Worm (Caenorhabditis elegans) whole organism, L4 larva: ENCODE results near the gene str-232.

Source experiments
- F37D6.2 ChIP-seq: sonication (generic microtip); optimal IDR thresholded peaks from 2 replicates; lab custom pipeline; 2016; ENCODE audit warnings: mild to moderate bottlenecking, missing genetic modification characterization, missing compliant biosample characterization
- T20F7.1 ChIP-seq: fragments of 200-800 bp; sonication (Bioruptor generic); optimal IDR thresholded peaks from 2 replicates; lab custom pipeline; 2018; ENCODE audit warnings: mild to moderate bottlenecking, missing genetic modification characterization, missing compliant biosample characterization
- Y75B8A.6 ChIP-seq: fragments of 200-800 bp; sonication (Bioruptor generic); IDR thresholded peaks from 2 replicates; pipeline ENCODE4 v1.3.6; 2022; ENCODE audit warnings: missing genetic modification reagents, missing genetic modification characterization, missing compliant biosample characterization
- aha-1 ChIP-seq: fragments of 150-350 bp; peaks from one replicate; lab custom pipeline; 2014; ENCODE audit warnings: missing biosample characterization, missing genetic modification characterization
- aly-2 ChIP-seq: sonication (generic microtip); optimal IDR thresholded peaks from 2 replicates; lab custom pipeline; 2018; ENCODE audit warnings: missing biosample characterization, missing genetic modification characterization
- arid-1 ChIP-seq: fragments of 200-800 bp; sonication (Bioruptor generic); conservative IDR thresholded peaks from 2 replicates; pipeline ENCODE4 v1.3.6; 2022; ENCODE audit warnings: missing genetic modification reagents, missing genetic modification characterization, missing compliant biosample characterization
- ceh-28 ChIP-seq: fragments of 150-350 bp; optimal IDR thresholded peaks from 2 replicates; lab custom pipeline; 2014; ENCODE audit warnings: missing biosample characterization, missing genetic modification reagents, missing genetic modification characterization
- ceh-82 ChIP-seq: sonication (generic microtip); optimal IDR thresholded peaks from 2 replicates; lab custom pipeline; 2017; ENCODE audit warnings: missing biosample characterization, missing genetic modification characterization
- cey-2 ChIP-seq: sonication (generic microtip); optimal IDR thresholded peaks from 3 replicates; lab custom pipeline; 2017; ENCODE audit warnings: missing genetic modification characterization, mild to moderate bottlenecking, missing compliant biosample characterization, antibody characterized with exemption, borderline replicate concordance; ENCODE audit not compliant: insufficient read depth
- daf-19 ChIP-seq: fragments of 200-800 bp; sonication (Bioruptor generic); conservative IDR thresholded peaks from 2 replicates; pipeline ENCODE4 v1.3.6; 2022; ENCODE audit warnings: missing genetic modification characterization, missing compliant biosample characterization
- dmd-6 ChIP-seq: fragments of 200-800 bp; sonication (Bioruptor generic); IDR thresholded peaks from 2 replicates; pipeline ENCODE4 v1.3.6; 2022; ENCODE audit warnings: missing genetic modification reagents, missing genetic modification characterization, missing compliant biosample characterization
- dmd-8 ChIP-seq: fragments of 200-800 bp; sonication (Bioruptor generic); IDR thresholded peaks from 2 replicates; pipeline ENCODE4 v1.3.6; 2022; ENCODE audit warnings: missing genetic modification characterization, missing compliant biosample characterization
- dpl-1 ChIP-seq: fragments of 150-350 bp; optimal IDR thresholded peaks from 2 replicates; lab custom pipeline; 2014; ENCODE audit warnings: missing biosample characterization, missing genetic modification reagents, missing genetic modification characterization
- dve-1 ChIP-seq: sonication (generic microtip); optimal IDR thresholded peaks from 2 replicates; lab custom pipeline; 2017; ENCODE audit warnings: antibody characterized with exemption, mild to moderate bottlenecking, missing genetic modification characterization, missing compliant biosample characterization; ENCODE audit not compliant: insufficient read depth
- gei-8 ChIP-seq: fragments of 200-800 bp; sonication (Bioruptor generic); optimal IDR thresholded peaks from 2 replicates; lab custom pipeline; 2018; ENCODE audit warnings: mild to moderate bottlenecking, missing genetic modification characterization, missing compliant biosample characterization
- hlh-30 ChIP-seq: sonication (generic microtip); optimal IDR thresholded peaks from 2 replicates; lab custom pipeline; 2017; ENCODE audit warnings: antibody characterized with exemption, mild to moderate bottlenecking, missing genetic modification characterization, missing compliant biosample characterization; ENCODE audit not compliant: insufficient read depth
- lin-13 ChIP-seq: fragments of 150-350 bp; optimal IDR thresholded peaks from 2 replicates; lab custom pipeline; 2014; ENCODE audit warnings: missing biosample characterization, missing genetic modification reagents, missing genetic modification characterization
- lin-38 ChIP-seq: fragments of 200-800 bp; sonication (Bioruptor generic); IDR thresholded peaks from 2 replicates; pipeline ENCODE4 v1.3.6; 2022; ENCODE audit warnings: missing genetic modification reagents, missing genetic modification characterization, missing compliant biosample characterization
- lin-39 ChIP-seq: fragments of 150-350 bp; optimal IDR thresholded peaks from 2 replicates; lab custom pipeline; 2014; ENCODE audit warnings: missing biosample characterization, missing genetic modification reagents, missing genetic modification characterization
- lir-3 ChIP-seq: sonication (generic microtip); optimal IDR thresholded peaks from 2 replicates; lab custom pipeline; 2016; ENCODE audit warnings: mild to moderate bottlenecking, missing genetic modification characterization, missing compliant biosample characterization
- mdl-1 ChIP-seq, 2 experiments: fragments of 150-350 bp in 1 of 2; sonication (generic microtip) in 1 of 2; optimal IDR thresholded peaks; 2 replicates each; lab custom pipeline; 2014 to 2017; ENCODE audit warnings: missing biosample characterization in 2 of 2, missing genetic modification characterization in 2 of 2
- mes-2 ChIP-seq: sonication (generic microtip); optimal IDR thresholded peaks from 2 replicates; lab custom pipeline; 2016; ENCODE audit warnings: missing genotype, mild to moderate bottlenecking, missing genetic modification characterization, missing compliant biosample characterization; ENCODE audit not compliant: poor library complexity, severe bottlenecking
- mxl-3 ChIP-seq: fragments of 200-800 bp; sonication (Bioruptor generic); optimal IDR thresholded peaks from 2 replicates; lab custom pipeline; 2018; ENCODE audit warnings: mild to moderate bottlenecking, missing genetic modification characterization, missing compliant biosample characterization
- nhr-11 ChIP-seq: fragments of 150-350 bp; optimal IDR thresholded peaks from 2 replicates; lab custom pipeline; 2014; ENCODE audit warnings: missing biosample characterization, missing genetic modification characterization
- nhr-28 ChIP-seq: fragments of 150-350 bp; optimal IDR thresholded peaks from 2 replicates; lab custom pipeline; 2014; ENCODE audit warnings: missing biosample characterization, missing genetic modification characterization
- nhr-48 ChIP-seq: sonication (generic microtip); optimal IDR thresholded peaks from 2 replicates; lab custom pipeline; 2016; ENCODE audit warnings: mild to moderate bottlenecking, missing genetic modification characterization, missing compliant biosample characterization
- pha-4 ChIP-seq, 2 experiments: fragments of 150-350 bp in 1 of 2; fragments of 200-800 bp in 1 of 2; sonication (Bioruptor generic) in 1 of 2; IDR thresholded peaks in 1 of 2; optimal IDR thresholded peaks in 1 of 2; 2 replicates each; pipeline versions ENCODE4 v1.3.6 to Lab custom; 2014 to 2022; ENCODE audit warnings: missing genetic modification characterization in 2 of 2, missing genetic modification reagents in 2 of 2, missing biosample characterization in 1 of 2, missing compliant biosample characterization in 1 of 2
- rbr-2 ChIP-seq: sonication (generic microtip); optimal IDR thresholded peaks from 2 replicates; lab custom pipeline; 2016; ENCODE audit warnings: missing genotype, missing genetic modification characterization, missing compliant biosample characterization
- saeg-2 ChIP-seq: fragments of 200-800 bp; sonication (Bioruptor generic); IDR thresholded peaks from 2 replicates; pipeline ENCODE4 v1.3.6; 2022; ENCODE audit warnings: missing genetic modification reagents, missing genetic modification characterization, missing compliant biosample characterization
- snpc-1.2 ChIP-seq: fragments of 200-800 bp; sonication (Bioruptor generic); IDR thresholded peaks from 2 replicates; pipeline ENCODE4 v1.3.6; 2022; ENCODE audit warnings: missing genetic modification reagents, missing genetic modification characterization, missing compliant biosample characterization
- snpc-4 ChIP-seq: fragments of 150-350 bp; optimal IDR thresholded peaks from 2 replicates; lab custom pipeline; 2014; ENCODE audit warnings: missing biosample characterization, missing genetic modification characterization
- unc-39 ChIP-seq: sonication (generic microtip); optimal IDR thresholded peaks from 2 replicates; lab custom pipeline; 2017; ENCODE audit warnings: missing biosample characterization, missing genetic modification characterization
- vab-7 ChIP-seq: fragments of 200-800 bp; sonication (Bioruptor generic); IDR thresholded peaks from 2 replicates; pipeline ENCODE4 v1.3.6; 2022; ENCODE audit warnings: missing genetic modification reagents, missing genetic modification characterization, missing compliant biosample characterization
- zfp-3 ChIP-seq: fragments of 200-800 bp; sonication (Bioruptor generic); conservative IDR thresholded peaks from 2 replicates; pipeline ENCODE4 v1.3.6; 2022; ENCODE audit warnings: missing genetic modification reagents, missing genetic modification characterization, missing compliant biosample characterization
- ztf-11 ChIP-seq: fragments of 150-350 bp; optimal IDR thresholded peaks from 2 replicates; lab custom pipeline; 2014; ENCODE audit warnings: missing biosample characterization, missing genetic modification characterization

Gene str-232

ce11 chrV:16000433-16000832 is 15.1 kb downstream of the str-232 start, which contains the start of gene nhr-50 (continued):
- no peak for TF ChIP-seq snpc-4 (tag; lab: Kevin White, UChicago)
- TF ChIP-seq mdl-1 (tag; optimal IDR thresholded peaks at IDR 0.05; lab: Kevin White, UChicago) = peak; percentile 1 to 73
- no peak for TF ChIP-seq vab-7 (GFP tag; lab: Robert Waterston, UW)
- no peak for TF ChIP-seq gei-8 (GFP tag; lab: Kevin White, UChicago)
- TF ChIP-seq T20F7.1 (GFP tag; lab: Kevin White, UChicago) = no peak
- peak; percentile 67 for TF ChIP-seq nhr-28 (tag; lab: Kevin White, UChicago)
- TF ChIP-seq arid-1 (GFP tag; lab: Robert Waterston, UW) = 0 out of 2 replicates have a peak, but pooled peaks have one; percentile 8
- TF ChIP-seq ceh-82 = no peak
- no peak for TF ChIP-seq lir-3 (tag; lab: Kevin White, UChicago)
- TF ChIP-seq daf-19 (GFP tag; lab: Robert Waterston, UW) = 0 out of 2 replicates have a peak, but pooled peaks have one; percentile 51
- TF ChIP-seq dve-1 (tag; lab: Kevin White, UChicago) = peak; percentile 85
- no peak for TF ChIP-seq dmd-8 (GFP tag; lab: Robert Waterston, UW)
- no peak for TF ChIP-seq saeg-2 (GFP tag; lab: Robert Waterston, UW)
- no peak for TF ChIP-seq snpc-1.2 (GFP tag; lab: Robert Waterston, UW)
- TF ChIP-seq mxl-3 (GFP tag; lab: Kevin White, UChicago) = peak; percentile 14
- no peak for TF ChIP-seq pha-4 (GFP tag; IDR thresholded peaks at IDR 0.05; lab: Robert Waterston, UW)
- TF ChIP-seq pha-4 (tag; optimal IDR thresholded peaks at IDR 0.05; lab: Kevin White, UChicago) = peak; percentile 86
- no peak for TF ChIP-seq lin-13
- TF ChIP-seq F37D6.2 (tag; lab: Kevin White, UChicago) = no peak
- TF ChIP-seq dmd-6 (GFP tag; lab: Robert Waterston, UW) = peak; percentile 90
- peak; percentile 31 for TF ChIP-seq dpl-1 (GFP tag; lab: Kevin White, UChicago)
- TF ChIP-seq ztf-11 (tag; lab: Kevin White, UChicago) = no peak
- no peak for TF ChIP-seq cey-2 (tag; lab: Kevin White, UChicago)
- TF ChIP-seq aha-1 (tag; lab: Kevin White, UChicago) = peak; percentile 39
- TF ChIP-seq hlh-30 (tag; lab: Kevin White, UChicago) = peak; percentile 80
- TF ChIP-seq zfp-3 (GFP tag; lab: Robert Waterston, UW) = no peak
- TF ChIP-seq rbr-2 (tag; lab: Kevin White, UChicago) = no peak
- TF ChIP-seq nhr-48 (tag; lab: Kevin White, UChicago) = peak; percentile 44
- TF ChIP-seq aly-2 = no peak
- TF ChIP-seq, all 104 proteins: peak for 17

- no peak for TF ChIP-seq unc-39 (tag; lab: Kevin White, UChicago)
- TF ChIP-seq mes-2 (tag; lab: Kevin White, UChicago) = no peak
- no peak for TF ChIP-seq Y75B8A.6
- TF ChIP-seq aha-1 (tag; lab: Kevin White, UChicago) = peak; percentile 24
- no peak for TF ChIP-seq lin-39 (tag; lab: Kevin White, UChicago)
- no peak for TF ChIP-seq lin-38 (GFP tag; lab: Robert Waterston, UW)
- TF ChIP-seq nhr-11 (tag; lab: Kevin White, UChicago) = no peak
- no peak for TF ChIP-seq ceh-28
- TF ChIP-seq mdl-1 (tag; optimal IDR thresholded peaks at IDR 0.05; lab: Kevin White, UChicago) = no peak
- TF ChIP-seq, all 104 proteins: peak for 1
Measured at ce11 chrV:15996655-15997186, 18.8 kb downstream of the str-232 start, which contains the start of the genes C06C6.9 and C06C6.8. C06C6.9 (minus strand) TSS chrV:15996755. C06C6.8 (plus strand) TSS chrV:15997136.

- peak; percentile 2 for TF ChIP-seq aha-1 (tag; lab: Kevin White, UChicago)
Measured at ce11 chrV:15991850-15992249, 23.7 kb downstream of the str-232 start, which contains the start of gene C06C6.7. C06C6.7 (plus strand) TSS chrV:15992150.
